Fruit fly (Drosophila melanogaster): ENCODE data around the gene Mps1.

DNA sequence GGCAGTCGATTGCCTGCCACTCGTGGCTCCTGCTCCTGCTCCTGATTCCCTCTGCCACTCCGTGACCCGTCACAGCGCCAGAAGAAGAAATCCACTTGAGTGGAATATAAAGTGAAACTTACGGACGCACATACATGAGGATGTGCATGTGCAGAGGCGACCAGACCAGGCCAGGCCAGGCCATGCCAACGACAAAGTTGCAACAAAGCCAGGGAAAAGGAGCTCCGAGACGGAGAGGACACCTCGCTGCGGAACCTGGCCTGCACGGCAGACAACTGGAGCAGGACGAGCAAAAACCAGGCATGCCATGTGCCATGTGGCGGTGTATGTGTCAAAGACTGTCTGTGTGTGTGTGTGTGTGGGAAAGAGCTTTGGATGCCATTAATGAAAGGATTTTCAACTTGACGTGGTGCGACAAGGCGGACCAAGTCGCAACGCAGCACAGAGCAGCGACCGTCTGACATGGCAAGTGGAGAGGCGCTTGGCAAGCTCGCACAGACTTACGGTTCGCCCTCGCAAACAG lies 38.6 kb downstream of the Mps1 start:
- TF ChIP-seq CG13123 (GFP tag; optimal IDR thresholded peaks at IDR 0.05) = no peak
- no peak for TF ChIP-seq CG30403 (GFP tag; optimal IDR thresholded peaks at IDR 0.05)
- no peak for TF ChIP-seq Taf1 (GFP tag; IDR thresholded peaks at IDR 0.05)
- TF ChIP-seq CG17612 (GFP tag; IDR thresholded peaks at IDR 0.05) = no peak
- TF ChIP-seq pb (GFP tag; optimal IDR thresholded peaks at IDR 0.05) = no peak
- no peak for TF ChIP-seq ham (GFP tag; IDR thresholded peaks at IDR 0.05)
- TF ChIP-seq CG11456 (GFP tag; IDR thresholded peaks at IDR 0.05) = no peak
- no peak for TF ChIP-seq Ada2b (GFP tag; IDR thresholded peaks at IDR 0.05)
- no peak for TF ChIP-seq CG1603 (tag; optimal IDR thresholded peaks at IDR 0.05)
- no peak for TF ChIP-seq CG12659 (GFP tag; optimal IDR thresholded peaks at IDR 0.05)
- no peak for TF ChIP-seq Dek (tag; optimal IDR thresholded peaks at IDR 0.05)
- no peak for TF ChIP-seq CG9876 (GFP tag; optimal IDR thresholded peaks at IDR 0.05)
